Worm (Caenorhabditis elegans): ENCODE data around the gene C36A4.11.

DNA sequence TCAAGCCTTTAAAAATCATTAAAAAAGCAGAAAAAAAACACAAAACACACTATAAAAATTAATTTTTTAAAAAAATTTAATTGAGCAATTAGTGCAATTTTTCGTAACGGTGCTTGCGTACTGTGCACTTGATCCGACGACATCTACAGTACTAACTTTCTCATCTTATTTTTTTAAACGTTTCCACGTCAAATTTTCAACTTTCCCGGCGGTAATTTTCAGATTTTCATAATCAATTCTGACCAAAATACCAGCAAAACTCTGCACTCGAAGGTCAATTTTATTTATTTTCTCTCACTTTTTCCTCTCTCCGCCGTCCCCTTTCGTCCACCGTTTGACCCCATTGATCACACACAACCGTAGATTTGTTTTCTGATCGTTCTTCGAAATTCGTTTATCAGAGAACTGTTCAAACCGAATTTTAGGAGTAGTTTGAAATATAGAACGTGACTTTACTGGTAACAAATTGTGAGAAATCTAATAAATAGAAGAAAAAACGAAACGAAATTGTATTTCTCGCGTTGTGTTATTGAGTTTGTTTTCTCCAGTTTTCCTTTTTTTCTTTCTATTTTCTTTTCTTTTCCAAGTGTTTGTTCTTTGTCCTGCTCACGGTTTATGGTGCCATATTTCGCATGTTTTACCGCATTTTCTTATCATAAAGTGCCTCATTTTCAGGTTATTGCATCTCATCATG lies 23.6 kb downstream of the C36A4.11 start, which contains the start of gene acs-19:
- TF ChIP-seq tbx-2 (tag; optimal IDR thresholded peaks at IDR 0.05) (no peak), lin-11 (tag; optimal IDR thresholded peaks at IDR 0.05) (no peak), ama-1 (optimal IDR thresholded peaks at IDR 0.05) (no peak), hlh-6 (tag; optimal IDR thresholded peaks at IDR 0.05) (no peak), odd-2 (tag; optimal IDR thresholded peaks at IDR 0.05) (no peak), hlh-15 (tag; optimal IDR thresholded peaks at IDR 0.05) (no peak), nfya-1 (tag; optimal IDR thresholded peaks at IDR 0.05) (no peak), fax-1 (tag; optimal IDR thresholded peaks at IDR 0.05) (no peak), pha-4 (tag; optimal IDR thresholded peaks at IDR 0.05) (no peak), ceh-45 (GFP tag; IDR thresholded peaks at IDR 0.05) (no peak), sox-4 (tag; optimal IDR thresholded peaks at IDR 0.05) (no peak)

Data from whole organism, late embryonic.